In the genomic region with DNA sequence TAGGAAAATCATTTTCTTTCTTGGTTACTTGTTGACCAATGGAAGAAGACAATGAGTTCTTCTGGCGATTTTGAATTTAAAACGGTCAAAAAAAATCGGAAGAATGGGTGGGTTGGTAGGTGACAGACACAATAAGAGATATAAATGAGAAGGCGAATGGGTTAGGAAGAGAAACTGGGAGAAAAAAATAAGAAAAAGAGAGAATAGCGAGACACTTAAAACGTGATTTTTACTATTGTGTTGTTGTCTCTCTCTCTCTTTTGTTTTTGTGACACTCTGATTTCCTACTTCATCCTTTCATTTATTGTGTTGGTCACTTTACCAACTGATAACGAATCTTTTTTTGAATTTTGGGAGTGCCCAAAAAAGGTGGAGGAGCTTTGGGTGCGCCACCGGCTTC, we compare ENCODE assay signal across 5 worm cellular contexts.
TF ChIP-seq lines count a peak whose summit lies in the region.

No protein-coding gene starts in this region.

TF ChIP-seq in whole organism, L1 larva, 84 proteins besides CTCF, POLR2A, EP300 and RAD21 (continues in another document):
- TF ChIP-seq fos-1 (tag; optimal IDR thresholded peaks at IDR 0.05; lab: Kevin White, UChicago), result no peak
- TF ChIP-seq snpc-4 (tag; optimal IDR thresholded peaks at IDR 0.05; lab: Kevin White, UChicago), result no peak
- no peak for TF ChIP-seq pag-3 (tag; optimal IDR thresholded peaks at IDR 0.05; lab: Kevin White, UChicago; ENCODE audit: borderline replicate concordance, insufficient read depth)
- TF ChIP-seq lin-35 (GFP tag; optimal IDR thresholded peaks at IDR 0.05; lab: Kevin White, UChicago), result peak in 1 of 2 experiments; percentile 24
- peak in 2 of 6 experiments; percentile 4 to 8 for TF ChIP-seq elt-3 (tag; optimal IDR thresholded peaks at IDR 0.05; lab: Kevin White, UChicago)
- TF ChIP-seq nhr-71 (tag; optimal IDR thresholded peaks at IDR 0.05; lab: Kevin White, UChicago), result peak; percentile 25
- TF ChIP-seq blmp-1 (tag; optimal IDR thresholded peaks at IDR 0.05; lab: Kevin White, UChicago), result peak; percentile 74
- TF ChIP-seq hlh-17 (GFP tag; optimal IDR thresholded peaks at IDR 0.05; lab: Kevin White, UChicago; ENCODE audit: borderline replicate concordance), result no peak
- no peak for TF ChIP-seq lin-13 (GFP tag; optimal IDR thresholded peaks at IDR 0.05; lab: Kevin White, UChicago)
- peak; percentile 48 for TF ChIP-seq nhr-20 (tag; optimal IDR thresholded peaks at IDR 0.05; lab: Kevin White, UChicago)
- TF ChIP-seq snu-23 (GFP tag; optimal IDR thresholded peaks at IDR 0.05; lab: Kevin White, UChicago), result peak; percentile 49
- TF ChIP-seq nhr-77 (tag; optimal IDR thresholded peaks at IDR 0.05; lab: Kevin White, UChicago), result no peak
- no peak for TF ChIP-seq nhr-11 (tag; optimal IDR thresholded peaks at IDR 0.05; lab: Kevin White, UChicago)
- peak; percentile 63 for TF ChIP-seq nhr-85 (tag; lab: Kevin White, UChicago)
- no peak for TF ChIP-seq rnt-1 (tag; optimal IDR thresholded peaks at IDR 0.05; lab: Kevin White, UChicago)
- TF ChIP-seq efl-1 (optimal IDR thresholded peaks at IDR 0.05; lab: Kevin White, UChicago), result no peak
- TF ChIP-seq efl-1 (GFP tag; optimal IDR thresholded peaks at IDR 0.05 in 1 of 2; lab: Kevin White, UChicago), result no peak

TF ChIP-seq in whole organism, L2 larva, 48 proteins besides CTCF, POLR2A, EP300 and RAD21 (continues in another document):
- TF ChIP-seq snpc-4 (tag; optimal IDR thresholded peaks at IDR 0.05; lab: Kevin White, UChicago) (no peak), elt-3 (tag; optimal IDR thresholded peaks at IDR 0.05; lab: Kevin White, UChicago) (no peak), sma-3 (GFP tag; optimal IDR thresholded peaks at IDR 0.05; lab: Kevin White, UChicago) (no peak), blmp-1 (tag; optimal IDR thresholded peaks at IDR 0.05; lab: Kevin White, UChicago; ENCODE audit: insufficient read depth) (peak; percentile 58), lin-39 (tag; optimal IDR thresholded peaks at IDR 0.05; lab: Kevin White, UChicago) (no peak), sma-9 (GFP tag; optimal IDR thresholded peaks at IDR 0.05; lab: Kevin White, UChicago) (peak; percentile 10), sma-9 (tag; optimal IDR thresholded peaks at IDR 0.05; lab: Kevin White, UChicago) (no peak), ztf-11 (tag; optimal IDR thresholded peaks at IDR 0.05; lab: Kevin White, UChicago) (no peak), F13H6.1 (tag; optimal IDR thresholded peaks at IDR 0.05; lab: Kevin White, UChicago) (no peak), mbf-1 (tag; optimal IDR thresholded peaks at IDR 0.05; lab: Kevin White, UChicago) (no peak), ZK546.5 (tag; optimal IDR thresholded peaks at IDR 0.05; lab: Kevin White, UChicago) (no peak), nhr-6 (tag; optimal IDR thresholded peaks at IDR 0.05; lab: Kevin White, UChicago) (no peak), nhr-12 (tag; optimal IDR thresholded peaks at IDR 0.05; lab: Kevin White, UChicago) (no peak), ceh-82 (tag; optimal IDR thresholded peaks at IDR 0.05; lab: Kevin White, UChicago) (no peak), unc-55 (GFP tag; optimal IDR thresholded peaks at IDR 0.05; lab: Kevin White, UChicago) (no peak), nhr-237 (tag; optimal IDR thresholded peaks at IDR 0.05; lab: Kevin White, UChicago) (no peak), nhr-129 (tag; optimal IDR thresholded peaks at IDR 0.05; lab: Kevin White, UChicago) (peak; percentile 41), ztf-4 (tag; optimal IDR thresholded peaks at IDR 0.05; lab: Kevin White, UChicago) (no peak), fos-1 (tag; optimal IDR thresholded peaks at IDR 0.05; lab: Kevin White, UChicago) (no peak)

TF ChIP-seq in whole organism, L3 larva, 47 proteins besides CTCF, POLR2A, EP300 and RAD21:
- TF ChIP-seq nhr-28 (tag; optimal IDR thresholded peaks at IDR 0.05; lab: Kevin White, UChicago), result no peak
- TF ChIP-seq nhr-23 (tag; optimal IDR thresholded peaks at IDR 0.05; lab: Kevin White, UChicago), result peak; percentile 40

TF ChIP-seq in whole organism, L4 larva, 104 proteins besides CTCF, POLR2A, EP300 and RAD21:
- no peak for TF ChIP-seq dpl-1 (GFP tag; optimal IDR thresholded peaks at IDR 0.05; lab: Kevin White, UChicago)
- no peak for TF ChIP-seq jun-1 (tag; optimal IDR thresholded peaks at IDR 0.05; lab: Kevin White, UChicago)
- peak; percentile 6 for TF ChIP-seq dve-1 (tag; optimal IDR thresholded peaks at IDR 0.05; lab: Kevin White, UChicago; ENCODE audit: insufficient read depth)
- TF ChIP-seq skn-1 (tag; optimal IDR thresholded peaks at IDR 0.05; lab: Kevin White, UChicago), result no peak
- TF ChIP-seq mxl-3 (GFP tag; optimal IDR thresholded peaks at IDR 0.05; lab: Kevin White, UChicago), result peak; percentile 27
- TF ChIP-seq tra-1 (GFP tag; IDR thresholded peaks at IDR 0.05; lab: Robert Waterston, UW), result peak; percentile 38; the same call in 1 of the 2 replicates
- TF ChIP-seq hlh-11 (tag; optimal IDR thresholded peaks at IDR 0.05; lab: Kevin White, UChicago), result peak; percentile 20
- no peak for TF ChIP-seq ceh-82 (tag; optimal IDR thresholded peaks at IDR 0.05; lab: Kevin White, UChicago)
- TF ChIP-seq nhr-77 (tag; optimal IDR thresholded peaks at IDR 0.05; lab: Kevin White, UChicago), result no peak
- TF ChIP-seq hif-1 (tag; optimal IDR thresholded peaks at IDR 0.05; lab: Kevin White, UChicago), result no peak
- peak; percentile 4 for TF ChIP-seq nhr-11 (tag; optimal IDR thresholded peaks at IDR 0.05; lab: Kevin White, UChicago)
- TF ChIP-seq gei-8 (GFP tag; optimal IDR thresholded peaks at IDR 0.05; lab: Kevin White, UChicago), result no peak
- peak; percentile 31 for TF ChIP-seq hlh-30 (tag; optimal IDR thresholded peaks at IDR 0.05; lab: Kevin White, UChicago; ENCODE audit: insufficient read depth)
- TF ChIP-seq mdl-1 (tag; optimal IDR thresholded peaks at IDR 0.05; lab: Kevin White, UChicago), result peak in 1 of 2 experiments; percentile 28
- TF ChIP-seq mdt-29 (GFP tag; IDR thresholded peaks at IDR 0.05; lab: Robert Waterston, UW), result no peak
- peak; percentile 40 for TF ChIP-seq nhr-28 (tag; optimal IDR thresholded peaks at IDR 0.05; lab: Kevin White, UChicago)
- no peak for TF ChIP-seq duxl-1 (tag; optimal IDR thresholded peaks at IDR 0.05; lab: Kevin White, UChicago; ENCODE audit: poor library complexity)
TF ChIP-seq in whole organism, L4 larva: peak in this region for 8.

TF ChIP-seq in whole organism, young adult, 124 proteins besides CTCF, POLR2A, EP300 and RAD21:
- TF ChIP-seq madf-3 (GFP tag; IDR thresholded peaks at IDR 0.05; lab: Robert Waterston, UW) (0 out of 2 replicates have a peak, but pooled peaks have one; percentile 45), ceh-27 (GFP tag; optimal IDR thresholded peaks at IDR 0.05; lab: Kevin White, UChicago) (no peak)
